Worm (Caenorhabditis elegans) whole organism, late embryonic: ENCODE results near the gene egl-9.
"Not testable (repeated sequence)": the region's sequence is repeated elsewhere in the genome, so short reads cannot be mapped to it uniquely, and the experiment has no call there.

ENCODE experiments used
- F13H6.1 ChIP-seq: sonication (generic microtip); optimal IDR thresholded peaks from 2 replicates; lab custom pipeline; 2016; ENCODE audit warnings: missing genetic modification characterization, missing compliant biosample characterization
- Y22D7AL.16 ChIP-seq: sonication (generic microtip); optimal IDR thresholded peaks from 2 replicates; lab custom pipeline; 2016; ENCODE audit warnings: missing genetic modification characterization, missing compliant biosample characterization
- ahr-1 ChIP-seq: sonication (generic microtip); optimal IDR thresholded peaks from 2 replicates; lab custom pipeline; 2016; ENCODE audit warnings: missing genetic modification characterization, missing compliant biosample characterization
- ceh-14 ChIP-seq: sonication (generic microtip); optimal IDR thresholded peaks from 2 replicates; lab custom pipeline; 2016; ENCODE audit warnings: missing genotype, missing genetic modification characterization, missing compliant biosample characterization
- ceh-18 ChIP-seq: sonication (generic microtip); optimal IDR thresholded peaks from 2 replicates; lab custom pipeline; 2016; ENCODE audit warnings: missing genetic modification characterization, missing compliant biosample characterization
- ceh-19 ChIP-seq: fragments of 200-800 bp; sonication (Bioruptor generic); optimal IDR thresholded peaks from 2 replicates; lab custom pipeline; 2018; ENCODE audit warnings: mild to moderate bottlenecking, missing genetic modification characterization, missing compliant biosample characterization
- ceh-30 ChIP-seq: fragments of 150-350 bp; optimal IDR thresholded peaks from 2 replicates; lab custom pipeline; 2014; ENCODE audit warnings: missing biosample characterization, missing genetic modification characterization
- ceh-31 ChIP-seq: sonication (generic microtip); optimal IDR thresholded peaks from 2 replicates; lab custom pipeline; 2016; ENCODE audit warnings: missing genetic modification characterization, missing compliant biosample characterization
- ceh-34 ChIP-seq: sonication (generic microtip); optimal IDR thresholded peaks from 2 replicates; lab custom pipeline; 2016; ENCODE audit warnings: mild to moderate bottlenecking, missing genetic modification characterization, missing compliant biosample characterization
- ceh-45 ChIP-seq: fragments of 200-800 bp; sonication (Bioruptor generic); IDR thresholded peaks from 2 replicates; pipeline ENCODE4 v1.3.6; 2022; ENCODE audit warnings: missing genetic modification reagents, missing genetic modification characterization, missing compliant biosample characterization
- ceh-6 ChIP-seq: fragments of 200-800 bp; sonication (Bioruptor generic); optimal IDR thresholded peaks from 2 replicates; lab custom pipeline; 2018; ENCODE audit warnings: mild to moderate bottlenecking, missing genetic modification characterization, missing compliant biosample characterization
- ceh-9 ChIP-seq: sonication (generic microtip); optimal IDR thresholded peaks from 2 replicates; lab custom pipeline; 2016; ENCODE audit warnings: mild to moderate bottlenecking, missing genetic modification characterization, inconsistent platforms, missing compliant biosample characterization
- che-1 ChIP-seq: sonication (generic microtip); optimal IDR thresholded peaks from 2 replicates; lab custom pipeline; 2016; ENCODE audit warnings: mild to moderate bottlenecking, missing genetic modification characterization, missing compliant biosample characterization
- dmd-4 ChIP-seq: sonication (generic microtip); optimal IDR thresholded peaks from 2 replicates; lab custom pipeline; 2016; ENCODE audit warnings: borderline replicate concordance, missing genetic modification characterization, missing compliant biosample characterization
- elt-2 ChIP-seq: sonication (generic microtip); optimal IDR thresholded peaks from 2 replicates; lab custom pipeline; 2016; ENCODE audit warnings: missing genetic modification reagents, missing genetic modification characterization, missing compliant biosample characterization
- elt-4 ChIP-seq: sonication (generic microtip); optimal IDR thresholded peaks from 2 replicates; lab custom pipeline; 2016; ENCODE audit warnings: missing genetic modification characterization, missing compliant biosample characterization
- fax-1 ChIP-seq: sonication (generic microtip); optimal IDR thresholded peaks from 2 replicates; lab custom pipeline; 2016; ENCODE audit warnings: missing genotype, missing genetic modification characterization, missing compliant biosample characterization
- fkh-6 ChIP-seq: sonication (generic microtip); optimal IDR thresholded peaks from 2 replicates; lab custom pipeline; 2016; ENCODE audit warnings: missing genetic modification characterization, missing compliant biosample characterization
- gmeb-2 ChIP-seq: sonication (generic microtip); optimal IDR thresholded peaks from 2 replicates; lab custom pipeline; 2016; ENCODE audit warnings: missing genetic modification characterization, inconsistent platforms, missing compliant biosample characterization
- hlh-13 ChIP-seq: fragments of 200-800 bp; sonication (Bioruptor generic); optimal IDR thresholded peaks from 2 replicates; lab custom pipeline; 2018; ENCODE audit warnings: mild to moderate bottlenecking, missing genetic modification characterization, missing compliant biosample characterization
- hlh-6 ChIP-seq: sonication (generic microtip); optimal IDR thresholded peaks from 2 replicates; lab custom pipeline; 2016; ENCODE audit warnings: missing genotype, missing genetic modification characterization, missing compliant biosample characterization
- nfya-1 ChIP-seq: sonication (generic microtip); optimal IDR thresholded peaks from 2 replicates; lab custom pipeline; 2017; ENCODE audit warnings: missing genetic modification characterization, mild to moderate bottlenecking, missing compliant biosample characterization, antibody characterized with exemption, moderate library complexity
- nhr-232 ChIP-seq: sonication (generic microtip); optimal IDR thresholded peaks from 2 replicates; lab custom pipeline; 2016; ENCODE audit warnings: missing genetic modification characterization, missing compliant biosample characterization
- npax-4 ChIP-seq: sonication (generic microtip); optimal IDR thresholded peaks from 2 replicates; lab custom pipeline; 2016; ENCODE audit warnings: missing genetic modification characterization, missing compliant biosample characterization
- odd-2 ChIP-seq: sonication (generic microtip); optimal IDR thresholded peaks from 2 replicates; lab custom pipeline; 2017; ENCODE audit warnings: antibody characterized with exemption, mild to moderate bottlenecking, missing genetic modification characterization, missing compliant biosample characterization
- pax-1 ChIP-seq: fragments of 150-350 bp; optimal IDR thresholded peaks from 2 replicates; lab custom pipeline; 2014; ENCODE audit warnings: missing biosample characterization, missing genetic modification characterization
- pqm-1 ChIP-seq: sonication (generic microtip); optimal IDR thresholded peaks from 2 replicates; lab custom pipeline; 2016; ENCODE audit warnings: missing genetic modification characterization, missing compliant biosample characterization
- pros-1 ChIP-seq: fragments of 150-350 bp; optimal IDR thresholded peaks from 2 replicates; lab custom pipeline; 2014; ENCODE audit warnings: missing biosample characterization, missing genetic modification reagents, missing genetic modification characterization
- sdc-2 ChIP-seq: sonication (generic microtip); optimal IDR thresholded peaks from 2 replicates; lab custom pipeline; 2016; ENCODE audit warnings: missing genotype, missing genetic modification characterization, missing compliant biosample characterization
- tbx-7 ChIP-seq: sonication (generic microtip); optimal IDR thresholded peaks from 2 replicates; lab custom pipeline; 2016; ENCODE audit warnings: missing genotype, missing genetic modification characterization, missing compliant biosample characterization
- ttx-3 ChIP-seq: sonication (generic microtip); optimal IDR thresholded peaks from 2 replicates; lab custom pipeline; 2016; ENCODE audit warnings: missing genetic modification reagents, missing genetic modification characterization, missing compliant biosample characterization
- unc-3 ChIP-seq, 2 experiments: fragments of 200-800 bp in 1 of 2; sonication (Bioruptor generic) in 1 of 2; sonication (generic microtip) in 1 of 2; conservative IDR thresholded peaks in 1 of 2; optimal IDR thresholded peaks in 1 of 2; 2 replicates each; pipeline versions ENCODE4 v1.3.6 to Lab custom; 2016 to 2022; ENCODE audit warnings: missing compliant biosample characterization in 2 of 2, missing genetic modification characterization in 2 of 2, missing genetic modification reagents in 1 of 2
- unc-42 ChIP-seq: sonication (generic microtip); optimal IDR thresholded peaks from 2 replicates; lab custom pipeline; 2016; ENCODE audit warnings: missing genotype, missing genetic modification characterization, missing compliant biosample characterization
- zip-5 ChIP-seq: sonication (generic microtip); optimal IDR thresholded peaks from 2 replicates; lab custom pipeline; 2016; ENCODE audit warnings: missing genetic modification characterization, missing compliant biosample characterization
- ztf-16 ChIP-seq: sonication (generic microtip); optimal IDR thresholded peaks from 2 replicates; lab custom pipeline; 2017; ENCODE audit warnings: missing genetic modification characterization, missing compliant biosample characterization

egl-9 gene

DNA sequence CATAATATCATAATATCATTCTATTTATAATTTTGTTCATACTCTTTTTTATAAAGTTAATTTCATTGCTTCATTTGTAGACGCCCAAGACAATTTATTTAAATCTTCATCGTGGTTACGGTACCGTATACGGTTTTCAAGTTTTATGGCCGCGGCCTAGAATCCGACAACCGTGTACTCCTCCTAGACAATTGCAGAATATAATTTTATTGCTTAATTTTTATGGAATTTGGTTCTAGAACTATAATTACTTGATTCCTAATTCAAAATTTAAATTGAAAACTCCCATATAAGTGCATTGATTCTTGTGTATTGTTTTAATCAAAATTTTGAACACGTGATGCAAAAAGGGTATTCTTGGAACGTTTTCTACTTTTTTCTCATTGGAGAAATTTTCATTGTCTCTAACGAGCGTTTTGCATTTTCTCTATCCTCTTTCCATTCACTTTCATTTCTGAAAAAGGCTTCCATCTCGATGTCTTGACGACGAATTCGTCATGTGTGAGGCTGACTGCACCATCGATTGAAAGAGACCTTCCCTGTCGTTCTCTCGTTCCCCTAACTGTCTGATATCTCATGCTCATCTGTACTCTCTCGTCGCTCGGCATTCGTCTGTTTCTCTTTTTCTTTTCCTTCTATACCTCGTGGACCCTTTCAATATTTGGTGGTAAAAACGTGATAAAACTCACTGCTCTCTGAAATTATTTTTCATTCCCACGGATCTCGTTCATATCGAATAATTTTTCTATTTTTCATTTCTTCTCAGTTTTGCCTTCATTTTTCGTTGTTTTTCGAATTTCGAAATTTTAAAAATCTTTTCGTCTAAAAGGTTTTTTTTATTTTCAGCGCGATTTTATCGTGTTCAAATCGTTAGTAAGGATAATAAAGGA is 26.9 kb upstream of the egl-9 start, which contains the start of gene pap-1 (continued):
- TF ChIP-seq tbx-7 (tag; lab: Kevin White, UChicago) (peak; percentile 41), ceh-14 (tag; lab: Kevin White, UChicago) (no peak), fax-1 (no peak), ztf-16 (tag; lab: Kevin White, UChicago) (no peak), nfya-1 (tag; lab: Kevin White, UChicago) (peak; percentile 17), ceh-45 (no peak), sdc-2 (tag; lab: Kevin White, UChicago) (no peak), hlh-6 (no peak), unc-42 (tag; lab: Kevin White, UChicago) (no peak), ahr-1 (tag; lab: Kevin White, UChicago) (no peak), ceh-18 (no peak), ceh-19 (GFP tag; lab: Kevin White, UChicago) (no peak), npax-4 (no peak), pax-1 (tag; lab: Kevin White, UChicago) (no peak), ceh-6 (GFP tag; lab: Kevin White, UChicago) (no peak), odd-2 (tag; lab: Kevin White, UChicago) (no peak)

DNA sequence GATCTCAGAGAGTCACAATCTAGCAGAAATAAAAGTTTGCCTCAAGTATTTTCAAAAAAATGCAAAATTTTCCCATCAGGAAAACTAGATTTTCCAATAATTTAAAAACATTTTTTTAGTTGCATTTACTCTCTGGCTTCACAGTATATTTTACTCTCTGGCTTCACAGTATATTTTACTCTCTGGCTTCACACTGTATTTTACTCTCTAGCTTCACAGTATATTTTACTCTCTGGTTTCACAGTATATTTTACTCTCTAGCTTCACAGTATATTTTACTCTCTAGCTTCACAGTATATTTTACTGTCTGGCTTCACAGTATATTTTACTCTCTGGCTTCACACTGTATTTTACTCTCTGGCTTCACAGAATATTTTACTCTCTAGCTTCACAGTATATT is 19.0 kb upstream of the egl-9 start:
- TF ChIP-seq ceh-45: 0 out of 2 replicates have a peak, but pooled peaks have one; percentile 20
- peak; percentile 56; the same call in 1 of the 2 replicates for TF ChIP-seq unc-3 (GFP tag; conservative IDR thresholded peaks at IDR 0.05; lab: Robert Waterston, UW)
- TF ChIP-seq unc-3 (tag; optimal IDR thresholded peaks at IDR 0.05; lab: Kevin White, UChicago): not testable (repeated sequence)

DNA sequence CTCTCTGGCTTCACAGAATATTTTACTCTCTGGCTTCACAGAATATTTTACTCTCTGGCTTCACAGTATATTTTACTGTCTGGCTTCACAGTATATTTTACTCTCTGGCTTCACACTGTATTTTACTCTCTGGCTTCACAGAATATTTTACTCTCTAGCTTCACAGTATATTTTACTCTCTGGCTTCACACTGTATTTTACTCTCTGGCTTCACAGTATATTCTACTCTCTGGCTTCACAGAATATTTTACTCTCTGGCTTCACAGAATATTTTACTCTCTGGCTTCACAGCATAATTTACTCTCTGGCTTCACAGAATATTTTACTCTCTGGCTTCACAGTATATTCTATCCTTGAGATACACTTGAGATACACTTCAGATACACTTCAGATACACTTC is 18.0 kb upstream of the egl-9 start:
- TF ChIP-seq unc-3 (GFP tag; conservative IDR thresholded peaks at IDR 0.05; lab: Robert Waterston, UW) (peak; percentile 73; the same call in 1 of the 2 replicates), ceh-45 (peak; percentile 66; the same call in 1 of the 2 replicates)
- TF ChIP-seq unc-3 (tag; optimal IDR thresholded peaks at IDR 0.05; lab: Kevin White, UChicago): not testable (repeated sequence)

DNA sequence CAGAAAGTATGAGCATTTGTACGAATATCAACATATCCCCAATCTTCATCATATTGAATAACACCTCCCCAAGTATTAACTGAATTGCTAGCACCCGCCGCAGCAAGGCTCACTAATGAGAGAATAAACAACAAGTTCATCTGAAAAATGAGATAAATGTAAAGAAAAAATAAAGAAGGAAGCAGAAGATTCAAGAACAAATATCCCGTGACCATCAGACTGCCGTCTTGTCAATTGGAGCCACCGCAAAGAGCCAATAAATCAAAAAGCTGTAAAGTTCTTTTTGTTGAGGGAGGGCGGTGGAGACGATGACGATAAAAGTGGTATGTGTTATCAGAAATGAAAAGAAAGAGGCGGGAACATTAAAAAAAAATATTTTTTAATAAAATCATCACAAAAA is 14.9 kb upstream of the egl-9 start, which contains the start of gene Y32F6A.5:
Gene Y32F6A.5 (minus strand): TSS at position 140 of the 400 bp plus-strand sequence.
- no peak for TF ChIP-seq gmeb-2 (tag; lab: Kevin White, UChicago)

DNA sequence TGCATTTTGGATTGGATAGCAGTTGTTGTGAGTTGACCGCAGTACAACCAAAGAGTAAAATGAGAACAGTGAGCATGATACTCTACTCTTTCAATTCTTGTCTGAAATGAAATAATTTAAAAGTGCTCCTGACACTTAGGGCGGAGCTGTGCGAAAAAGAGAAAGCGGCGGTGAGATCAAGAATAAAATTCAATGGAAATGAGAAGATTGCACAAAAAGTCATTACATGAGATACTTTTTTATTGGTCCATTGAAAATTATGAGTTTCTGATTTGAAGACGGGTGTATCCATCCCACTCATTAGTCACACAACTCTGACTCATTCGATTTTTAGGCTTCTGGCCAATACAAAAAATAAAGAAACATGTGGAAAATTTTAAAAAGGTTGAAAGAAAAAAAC is 11.1 kb upstream of the egl-9 start, which contains the start of gene F22E12.1:
Gene F22E12.1 (minus strand): TSS at position 101 of the 400 bp plus-strand sequence.
- TF ChIP-seq ceh-34 (tag; lab: Kevin White, UChicago) (no peak), dmd-4 (tag; lab: Kevin White, UChicago) (no peak), ceh-9 (no peak), Y22D7AL.16 (no peak), ceh-45 (no peak), unc-42 (tag; lab: Kevin White, UChicago) (no peak), hlh-13 (GFP tag; lab: Kevin White, UChicago) (no peak), elt-2 (no peak), che-1 (tag; lab: Kevin White, UChicago) (no peak)

DNA sequence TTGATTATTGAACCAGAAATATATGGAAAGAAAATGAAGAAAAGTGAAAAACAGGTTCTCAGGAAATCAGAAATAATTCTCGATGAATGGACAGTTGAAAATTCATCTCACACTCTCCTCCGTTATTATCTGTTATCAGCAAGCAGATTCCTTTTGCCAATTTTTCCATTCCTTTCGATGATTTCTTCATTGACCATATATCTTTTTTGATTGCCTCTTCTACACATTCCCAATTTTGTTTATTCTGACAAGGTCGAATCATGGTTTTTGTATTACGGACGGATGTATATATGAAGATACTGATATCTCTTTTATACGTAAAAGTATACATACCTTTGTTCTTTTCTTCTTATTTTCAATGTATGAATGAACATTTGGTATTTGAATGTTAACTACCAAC is 7.6 kb upstream of the egl-9 start:
- TF ChIP-seq elt-4 (tag; lab: Kevin White, UChicago) (no peak), pros-1 (tag; lab: Kevin White, UChicago) (no peak), ceh-45 (no peak), sdc-2 (tag; lab: Kevin White, UChicago) (no peak)

DNA sequence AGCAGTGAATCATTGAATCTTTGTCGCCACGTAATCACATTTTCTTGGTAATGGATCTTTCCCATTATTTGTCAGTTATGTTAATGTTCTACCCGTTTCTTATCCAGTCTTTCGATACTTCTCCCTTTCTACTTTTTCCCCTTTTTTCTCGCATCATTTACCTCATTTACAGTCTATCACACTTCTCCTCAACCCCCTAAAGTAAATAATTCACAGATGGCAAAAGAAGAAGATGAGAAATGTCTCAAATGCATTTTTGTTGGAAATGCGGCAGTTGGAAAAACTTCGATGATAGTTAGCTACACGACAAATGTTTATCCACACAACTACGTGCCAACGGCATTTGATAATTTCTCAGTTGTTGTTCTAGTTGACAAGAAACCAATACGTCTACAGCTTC is 6.3 kb upstream of the egl-9 start, which contains the start of gene chw-1:
Gene chw-1 (plus strand): TSS at position 217 of the 400 bp plus-strand sequence.
- TF ChIP-seq fkh-6 (tag; lab: Kevin White, UChicago) (no peak), nhr-232 (tag; lab: Kevin White, UChicago) (no peak), ceh-31 (no peak), pqm-1 (tag; lab: Kevin White, UChicago) (no peak), zip-5 (tag; lab: Kevin White, UChicago) (no peak), ttx-3 (tag; lab: Kevin White, UChicago) (no peak), hlh-13 (GFP tag; lab: Kevin White, UChicago) (no peak), ceh-19 (GFP tag; lab: Kevin White, UChicago) (no peak), unc-42 (tag; lab: Kevin White, UChicago) (no peak), ceh-30 (tag; lab: Kevin White, UChicago) (no peak), unc-3 (GFP tag; conservative IDR thresholded peaks at IDR 0.05; lab: Robert Waterston, UW) (no peak), unc-3 (tag; optimal IDR thresholded peaks at IDR 0.05; lab: Kevin White, UChicago) (no peak), ceh-18 (no peak), F13H6.1 (no peak), Y22D7AL.16 (no peak)
